Worm (Caenorhabditis elegans): ENCODE data around the gene srx-73.

ce11 chrV:4649649-4650384 is 15.7 kb downstream of the srx-73 start:
- TF ChIP-seq cog-1 (tag; optimal IDR thresholded peaks at IDR 0.05) (no peak), ztf-23 (GFP tag; IDR thresholded peaks at IDR 0.05) (no peak), T22C8.4 (GFP tag; IDR thresholded peaks at IDR 0.05) (no peak), flt-1 (GFP tag; IDR thresholded peaks at IDR 0.05) (no peak), med-1 (GFP tag; optimal IDR thresholded peaks at IDR 0.05; ENCODE audit: insufficient read depth) (no peak), ztf-29 (GFP tag; IDR thresholded peaks at IDR 0.05) (no peak)
